Worm (Caenorhabditis elegans): ENCODE results near the gene W06G6.9.

DNA sequence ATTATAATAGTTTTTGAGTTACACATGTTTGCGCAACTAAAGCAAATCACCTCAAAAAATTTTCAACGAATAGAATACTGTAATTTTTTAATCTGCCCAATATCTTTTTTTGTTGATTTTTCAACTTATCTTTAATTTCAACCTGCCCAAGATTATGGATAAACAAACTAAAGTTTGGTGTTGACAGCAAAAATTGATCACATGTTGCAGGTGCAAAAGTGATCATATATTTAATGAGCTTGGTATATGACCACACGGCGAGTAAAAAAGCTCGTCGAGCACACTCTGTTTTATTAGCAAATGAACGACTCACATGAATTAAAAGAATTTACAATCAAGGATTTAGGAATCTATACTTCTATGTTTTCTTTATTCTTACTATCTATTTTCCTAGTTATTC is 29.3 kb upstream of the W06G6.9 start, which contains the start of gene srz-1:
- TF ChIP-seq R02D3.7 (tag; optimal IDR thresholded peaks at IDR 0.05) = no peak
- no peak for TF ChIP-seq nhr-77 (tag; optimal IDR thresholded peaks at IDR 0.05)
- no peak for TF ChIP-seq alr-1 (tag; optimal IDR thresholded peaks at IDR 0.05)
- no peak for TF ChIP-seq nhr-237 (tag; optimal IDR thresholded peaks at IDR 0.05)
- no peak for TF ChIP-seq nhr-10 (tag; optimal IDR thresholded peaks at IDR 0.05)
- TF ChIP-seq unc-39 (tag; optimal IDR thresholded peaks at IDR 0.05) = no peak
- TF ChIP-seq nhr-11 (tag; optimal IDR thresholded peaks at IDR 0.05) = no peak
- TF ChIP-seq lin-11 (tag; optimal IDR thresholded peaks at IDR 0.05) = no peak
- TF ChIP-seq mdl-1 (tag; optimal IDR thresholded peaks at IDR 0.05) = no peak
- no peak for TF ChIP-seq elt-3 (tag; optimal IDR thresholded peaks at IDR 0.05)
- TF ChIP-seq fos-1 (tag; optimal IDR thresholded peaks at IDR 0.05) = no peak
- TF ChIP-seq nhr-25 (tag; optimal IDR thresholded peaks at IDR 0.05) = no peak

Measured in whole organism, L2 larva.